Fruit fly (Drosophila melanogaster): ENCODE data around the gene CG32706.
A peak's percentile ranks its signal among the peaks of the same experiment; 100 is the strongest.

CG32706 gene

dm6 chrX:9118961-9119633, 32.2 kb downstream of the CG32706 start (continued):
- TF ChIP-seq ss (GFP tag; optimal IDR thresholded peaks at IDR 0.05) (peak in 1 of 2 experiments; percentile 6), CG6163 (GFP tag; IDR thresholded peaks at IDR 0.05) (0 out of 3 replicates have a peak, but pooled peaks have one; percentile 27), fd59A (GFP tag; optimal IDR thresholded peaks at IDR 0.05) (no peak), Met (GFP tag; optimal IDR thresholded peaks at IDR 0.05) (peak; percentile 37), fkh (GFP tag; optimal IDR thresholded peaks at IDR 0.05) (no peak), Sox15 (GFP tag; optimal IDR thresholded peaks at IDR 0.05) (no peak), CG11294 (GFP tag; IDR thresholded peaks at IDR 0.05) (no peak), CG7368 (GFP tag; optimal IDR thresholded peaks at IDR 0.05) (no peak)

DNA sequence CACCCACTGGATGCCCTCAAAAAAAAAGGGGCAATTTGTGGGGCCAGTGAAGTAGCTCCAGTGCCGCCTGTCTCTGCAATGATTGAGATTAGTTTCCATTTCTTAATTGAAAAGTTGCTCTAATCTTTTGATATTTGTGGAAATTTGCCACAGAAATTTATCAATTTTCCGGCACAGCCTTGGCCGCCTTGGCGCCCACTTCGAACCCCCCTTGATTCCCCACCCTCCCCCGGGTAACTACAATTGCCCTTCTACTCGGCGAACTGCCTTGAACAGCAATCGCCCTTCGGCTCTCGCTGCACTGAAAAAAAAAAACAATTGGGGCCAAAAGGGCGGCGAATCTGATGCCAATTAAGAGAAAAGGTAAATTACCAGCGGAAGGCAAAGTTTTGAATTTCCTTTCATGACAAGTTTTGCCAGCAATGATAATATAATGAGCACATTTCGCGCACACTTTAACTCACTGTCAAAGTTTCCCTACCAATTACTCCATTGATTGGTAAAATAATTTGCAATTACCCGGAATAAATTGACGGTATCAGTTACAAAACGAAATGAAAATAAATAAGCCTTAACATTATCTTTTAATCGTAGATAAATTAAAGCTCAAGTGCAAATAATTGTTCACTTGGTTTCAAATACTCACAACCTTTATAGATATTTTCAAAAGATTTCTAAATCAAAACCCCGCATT, 32.9 kb downstream of the CG32706 start:
- TF ChIP-seq Gug (GFP tag; IDR thresholded peaks at IDR 0.05) (no peak), topi (GFP tag; optimal IDR thresholded peaks at IDR 0.05) (no peak), Eip78C (GFP tag) (peak; percentile 49), CG32006 (GFP tag; optimal IDR thresholded peaks at IDR 0.05) (peak; percentile 32), salr (GFP tag; optimal IDR thresholded peaks at IDR 0.05) (no peak), CG11762 (GFP tag; optimal IDR thresholded peaks at IDR 0.05; ENCODE audit: insufficient read depth) (no peak), Eip93F (GFP tag; optimal IDR thresholded peaks at IDR 0.05) (no peak), svp (GFP tag) (peak; percentile 53), fd85E (GFP tag; optimal IDR thresholded peaks at IDR 0.05) (no peak), CG3919 (GFP tag; optimal IDR thresholded peaks at IDR 0.05) (peak; percentile 2), Met (GFP tag; optimal IDR thresholded peaks at IDR 0.05) (no peak), Sox102F (GFP tag; optimal IDR thresholded peaks at IDR 0.05) (no peak), CG8319 (GFP tag; optimal IDR thresholded peaks at IDR 0.05) (no peak), CG6163 (GFP tag; IDR thresholded peaks at IDR 0.05) (0 out of 3 replicates have a peak, but pooled peaks have one; percentile 25), CG10631 (GFP tag; optimal IDR thresholded peaks at IDR 0.05) (no peak), spab (GFP tag; optimal IDR thresholded peaks at IDR 0.05) (no peak)

- TF ChIP-seq CG6276 (GFP tag; optimal IDR thresholded peaks at IDR 0.05) (peak; percentile 23), CG10631 (GFP tag; optimal IDR thresholded peaks at IDR 0.05) (peak; percentile 31), acj6 (GFP tag; optimal IDR thresholded peaks at IDR 0.05) (peak; percentile 18), pdm3 (GFP tag; optimal IDR thresholded peaks at IDR 0.05) (peak; percentile 34), Eip93F (GFP tag; optimal IDR thresholded peaks at IDR 0.05) (no peak), CG7368 (GFP tag; optimal IDR thresholded peaks at IDR 0.05) (no peak), CG6792 (GFP tag; optimal IDR thresholded peaks at IDR 0.05) (peak; percentile 4), eg (GFP tag; IDR thresholded peaks at IDR 0.05) (peak; percentile 50; the same call in 1 of the 3 replicates), CG10669 (GFP tag; optimal IDR thresholded peaks at IDR 0.05) (peak; percentile 30), CG3919 (GFP tag; optimal IDR thresholded peaks at IDR 0.05) (peak; percentile 28), CG15336 (GFP tag; IDR thresholded peaks at IDR 0.05) (peak; percentile 60), Ets96B (tag; optimal IDR thresholded peaks at IDR 0.05) (peak; percentile 42), fkh (GFP tag; optimal IDR thresholded peaks at IDR 0.05) (peak; percentile 26), CG31627 (GFP tag; optimal IDR thresholded peaks at IDR 0.05) (peak; percentile 25), CG8632 (GFP tag; optimal IDR thresholded peaks at IDR 0.05) (no peak), ss (GFP tag; optimal IDR thresholded peaks at IDR 0.05) (no peak), CG16779 (tag; optimal IDR thresholded peaks at IDR 0.05) (no peak), CG6808 (GFP tag; optimal IDR thresholded peaks at IDR 0.05) (peak; percentile 9), fd59A (GFP tag; optimal IDR thresholded peaks at IDR 0.05) (no peak), CG8119 (GFP tag; IDR thresholded peaks at IDR 0.05) (peak; percentile 30; the same call in 1 of the 3 replicates), Lpt (GFP tag; optimal IDR thresholded peaks at IDR 0.05) (no peak), net (GFP tag; optimal IDR thresholded peaks at IDR 0.05) (no peak), achi (GFP tag; optimal IDR thresholded peaks at IDR 0.05) (peak; percentile 1), Eip78C (GFP tag) (peak; percentile 83), CG11902 (GFP tag; optimal IDR thresholded peaks at IDR 0.05) (no peak), salr (GFP tag; optimal IDR thresholded peaks at IDR 0.05) (no peak), Hr38 (GFP tag; optimal IDR thresholded peaks at IDR 0.05) (no peak), Sox102F (GFP tag; optimal IDR thresholded peaks at IDR 0.05) (peak; percentile 55), CG6854 (GFP tag; optimal IDR thresholded peaks at IDR 0.05) (no peak), Ets21C (GFP tag; optimal IDR thresholded peaks at IDR 0.05) (peak; percentile 26), Sox14 (GFP tag; optimal IDR thresholded peaks at IDR 0.05) (peak; percentile 40)
Measured at dm6 chrX:9120828-9121754, 34.2 kb downstream of the CG32706 start.

Data from whole organism, prepupa.